Worm (Caenorhabditis elegans): ENCODE results near the gene T07D1.3.

The T07D1.3 gene

DNA sequence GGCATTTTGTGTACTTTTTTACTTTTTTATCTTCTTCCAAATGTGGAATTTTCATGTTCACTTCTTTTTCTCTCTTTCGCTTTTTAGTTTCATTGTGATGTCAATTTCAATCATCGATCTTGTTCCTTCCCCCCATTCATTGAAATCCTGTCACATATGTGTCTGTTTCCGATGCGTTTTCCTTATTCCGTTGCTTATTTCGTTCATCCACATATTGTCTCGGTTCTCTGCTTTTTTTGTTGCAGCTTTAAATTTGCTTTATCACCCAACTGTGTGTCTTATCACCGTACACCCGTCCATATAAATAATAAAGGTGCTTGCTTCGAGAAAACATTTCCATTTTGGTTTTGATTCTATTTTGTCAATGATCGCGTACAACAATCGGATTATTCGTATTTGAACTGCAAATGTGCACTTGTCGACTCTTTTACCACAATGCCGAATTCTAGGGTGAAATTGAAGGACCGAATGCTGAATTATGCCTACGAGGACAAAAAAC lies 33.9 kb downstream of the T07D1.3 start, which contains the start of the genes C43H6.12 and trpp-12:
Gene C43H6.12 (plus strand): TSS at position 365 of the 499 bp plus-strand sequence.
Gene trpp-12 (plus strand): TSS at position 449 of the 499 bp plus-strand sequence.
- TF ChIP-seq ceh-24 (tag; optimal IDR thresholded peaks at IDR 0.05) = no peak
- TF ChIP-seq fax-1 (tag; optimal IDR thresholded peaks at IDR 0.05) = no peak
- no peak for TF ChIP-seq sox-4 (tag; optimal IDR thresholded peaks at IDR 0.05)
- TF ChIP-seq ceh-30 (tag; optimal IDR thresholded peaks at IDR 0.05) = no peak
- no peak for TF ChIP-seq hlh-8 (tag; optimal IDR thresholded peaks at IDR 0.05)
- TF ChIP-seq C38D4.7 (GFP tag; optimal IDR thresholded peaks at IDR 0.05) = no peak
- TF ChIP-seq ref-2 (tag; optimal IDR thresholded peaks at IDR 0.05) = no peak
- no peak for TF ChIP-seq pha-2 (tag; optimal IDR thresholded peaks at IDR 0.05)
- TF ChIP-seq unc-86 (tag; optimal IDR thresholded peaks at IDR 0.05) = no peak
- TF ChIP-seq npax-4 (tag; optimal IDR thresholded peaks at IDR 0.05) = no peak
- TF ChIP-seq K02D7.2 (tag; optimal IDR thresholded peaks at IDR 0.05) = no peak
- no peak for TF ChIP-seq madf-2 (tag; optimal IDR thresholded peaks at IDR 0.05)
- no peak for TF ChIP-seq pax-1 (tag; optimal IDR thresholded peaks at IDR 0.05)

ce11 chrX:2407167-2407566 lies 36.0 kb downstream of the T07D1.3 start, which contains the start of gene mtpn-1:
Gene mtpn-1 (plus strand): TSS chrX:2407467.
- no peak for TF ChIP-seq npax-4 (tag; optimal IDR thresholded peaks at IDR 0.05)
- no peak for TF ChIP-seq pat-9 (tag; optimal IDR thresholded peaks at IDR 0.05)
- no peak for TF ChIP-seq ztf-16 (tag; optimal IDR thresholded peaks at IDR 0.05)
- TF ChIP-seq nfya-1 (tag; optimal IDR thresholded peaks at IDR 0.05) = no peak
- TF ChIP-seq fkh-6 (tag; optimal IDR thresholded peaks at IDR 0.05) = no peak
- no peak for TF ChIP-seq hlh-6 (tag; optimal IDR thresholded peaks at IDR 0.05)
- no peak for TF ChIP-seq sox-4 (tag; optimal IDR thresholded peaks at IDR 0.05)
- TF ChIP-seq sox-2 (GFP tag; IDR thresholded peaks at IDR 0.05) = no peak
- no peak for TF ChIP-seq ceh-31 (tag; optimal IDR thresholded peaks at IDR 0.05)
- no peak for TF ChIP-seq syd-9 (tag; optimal IDR thresholded peaks at IDR 0.05)
- TF ChIP-seq ama-1 (optimal IDR thresholded peaks at IDR 0.05) = no peak
- TF ChIP-seq C38D4.7 (GFP tag; optimal IDR thresholded peaks at IDR 0.05) = no peak
- TF ChIP-seq pag-3 (tag; optimal IDR thresholded peaks at IDR 0.05; ENCODE audit: borderline replicate concordance) = no peak
- TF ChIP-seq dmd-4 (tag; optimal IDR thresholded peaks at IDR 0.05; ENCODE audit: borderline replicate concordance) = no peak

DNA sequence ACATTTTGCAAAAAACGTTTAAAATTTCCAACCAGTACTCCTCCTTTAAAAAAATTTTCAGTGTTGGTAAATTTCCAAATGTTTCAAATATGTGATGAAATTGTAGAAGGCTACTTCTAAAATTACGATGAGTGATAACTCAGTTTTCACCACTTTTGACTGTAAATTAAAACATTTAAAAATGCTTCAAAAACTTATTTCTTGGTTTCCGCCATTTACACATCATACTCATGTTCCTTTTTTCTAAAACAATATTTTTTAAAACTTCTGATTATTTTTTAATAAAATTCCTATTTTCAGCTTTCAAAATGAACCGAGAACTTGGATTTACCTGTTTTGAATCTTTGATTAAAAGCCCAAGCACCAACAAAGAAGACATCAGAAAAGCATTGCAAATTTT lies 39.5 kb downstream of the T07D1.3 start, which contains the start of gene C43H6.4:
Gene C43H6.4 (plus strand): TSS at position 301 of the 400 bp plus-strand sequence.
- TF ChIP-seq nhr-11 (tag; optimal IDR thresholded peaks at IDR 0.05) (no peak), ceh-9 (tag; optimal IDR thresholded peaks at IDR 0.05) (no peak), dmd-4 (tag; optimal IDR thresholded peaks at IDR 0.05; ENCODE audit: borderline replicate concordance) (no peak), unc-3 (GFP tag; conservative IDR thresholded peaks at IDR 0.05) (no peak), unc-3 (tag; optimal IDR thresholded peaks at IDR 0.05) (no peak), elt-4 (tag; optimal IDR thresholded peaks at IDR 0.05) (no peak), syd-9 (tag; optimal IDR thresholded peaks at IDR 0.05) (no peak), hlh-8 (tag; optimal IDR thresholded peaks at IDR 0.05) (no peak), unc-86 (tag; optimal IDR thresholded peaks at IDR 0.05) (no peak), lin-11 (tag; optimal IDR thresholded peaks at IDR 0.05) (no peak), hlh-13 (GFP tag; optimal IDR thresholded peaks at IDR 0.05) (no peak)

DNA sequence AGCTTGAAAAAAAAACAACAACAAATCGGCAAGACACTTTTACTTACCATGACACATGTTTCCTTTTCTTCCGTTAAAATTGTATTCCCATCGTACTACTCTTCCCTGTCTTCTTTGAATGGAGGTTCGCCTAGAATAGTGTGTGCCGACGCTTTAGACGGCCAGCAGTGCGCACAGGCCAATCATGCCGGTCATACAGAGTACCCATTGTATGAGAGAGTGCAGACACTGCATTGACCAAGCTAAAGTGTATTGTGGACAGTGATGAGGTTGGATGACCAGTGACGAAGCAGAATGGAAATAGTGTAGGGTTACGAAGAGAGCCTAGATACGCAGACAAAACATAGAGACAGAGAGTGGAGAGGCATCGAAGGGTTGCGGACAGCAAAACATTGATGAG lies 41.3 kb downstream of the T07D1.3 start, which contains the start of gene dhhc-9:
Gene dhhc-9 (minus strand): TSS at position 154 of the 400 bp plus-strand sequence.
- TF ChIP-seq rnt-1 (tag; optimal IDR thresholded peaks at IDR 0.05) (no peak), ref-2 (tag; optimal IDR thresholded peaks at IDR 0.05) (no peak), pros-1 (tag; optimal IDR thresholded peaks at IDR 0.05) (no peak), elt-4 (tag; optimal IDR thresholded peaks at IDR 0.05) (no peak), tbx-7 (tag; optimal IDR thresholded peaks at IDR 0.05) (no peak), pax-1 (tag; optimal IDR thresholded peaks at IDR 0.05) (no peak), ceh-31 (tag; optimal IDR thresholded peaks at IDR 0.05) (peak; percentile 47), K09A11.1 (tag; optimal IDR thresholded peaks at IDR 0.05; ENCODE audit: insufficient read depth) (no peak), fkh-10 (GFP tag; optimal IDR thresholded peaks at IDR 0.05) (no peak), fkh-6 (tag; optimal IDR thresholded peaks at IDR 0.05) (no peak), unc-42 (tag; optimal IDR thresholded peaks at IDR 0.05) (peak; percentile 40), che-1 (tag; optimal IDR thresholded peaks at IDR 0.05) (no peak), pqm-1 (tag; optimal IDR thresholded peaks at IDR 0.05) (no peak), F13H6.1 (tag; optimal IDR thresholded peaks at IDR 0.05) (no peak), unc-3 (GFP tag; conservative IDR thresholded peaks at IDR 0.05) (no peak), unc-3 (tag; optimal IDR thresholded peaks at IDR 0.05) (no peak), ets-4 (tag; optimal IDR thresholded peaks at IDR 0.05) (no peak), ama-1 (optimal IDR thresholded peaks at IDR 0.05) (no peak), ahr-1 (tag; optimal IDR thresholded peaks at IDR 0.05) (no peak), gmeb-2 (tag; optimal IDR thresholded peaks at IDR 0.05) (no peak), dve-1 (tag; optimal IDR thresholded peaks at IDR 0.05) (no peak), fax-1 (tag; optimal IDR thresholded peaks at IDR 0.05) (no peak), eyg-1 (tag; optimal IDR thresholded peaks at IDR 0.05) (no peak), ceh-45 (GFP tag; IDR thresholded peaks at IDR 0.05) (no peak), pat-9 (tag; optimal IDR thresholded peaks at IDR 0.05) (no peak)

Measured in whole organism, late embryonic.